Worm (Caenorhabditis elegans): ENCODE data around the gene K02E10.7.

The K02E10.7 gene

DNA sequence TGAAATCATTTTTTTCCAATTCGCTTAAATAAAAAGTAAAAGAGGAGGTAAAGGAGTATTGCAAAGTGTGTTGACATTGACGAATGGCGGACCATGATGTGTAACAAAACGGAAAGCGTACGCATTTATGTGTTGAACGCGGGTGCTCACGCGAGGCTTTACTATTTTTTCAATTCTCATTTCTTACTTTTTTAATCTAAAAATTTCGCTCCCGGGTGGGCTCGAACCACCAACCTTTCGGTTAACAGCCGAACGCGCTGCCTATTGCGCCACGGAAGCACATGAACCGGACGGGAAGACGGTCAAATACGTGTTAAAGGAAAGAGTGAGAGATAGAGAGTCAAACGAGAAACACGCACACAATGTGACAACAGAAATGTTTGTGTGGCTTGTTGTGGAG, 41.0 kb upstream of the K02E10.7 start (continued):
- peak; percentile 72 for TF ChIP-seq T07F8.4 (tag; optimal IDR thresholded peaks at IDR 0.05)
- peak; percentile 18 for TF ChIP-seq snpc-1.3 (tag; optimal IDR thresholded peaks at IDR 0.05; ENCODE audit: insufficient read depth)
- TF ChIP-seq ama-1 (optimal IDR thresholded peaks at IDR 0.05): no peak
- TF ChIP-seq ama-1 (GFP tag; optimal IDR thresholded peaks at IDR 0.05): peak; percentile 13 to 80
- TF ChIP-seq madf-3 (GFP tag; IDR thresholded peaks at IDR 0.05): 0 out of 2 replicates have a peak, but pooled peaks have one; percentile 49
- TF ChIP-seq F37B4.10 (GFP tag; IDR thresholded peaks at IDR 0.05): 0 out of 2 replicates have a peak, but pooled peaks have one; percentile 82
- TF ChIP-seq T26A5.8 (tag; optimal IDR thresholded peaks at IDR 0.05): no peak
- TF ChIP-seq rpc-1 (optimal IDR thresholded peaks at IDR 0.05): peak; percentile 81
- TF ChIP-seq rpc-1 (tag; optimal IDR thresholded peaks at IDR 0.05): peak; percentile 88
- TF ChIP-seq atf-7 (tag; optimal IDR thresholded peaks at IDR 0.05): peak; percentile 55
- TF ChIP-seq F39B2.1 (GFP tag; IDR thresholded peaks at IDR 0.05): no peak
- peak; percentile 42; the same call in 1 of the 2 replicates for TF ChIP-seq egrh-3 (GFP tag; IDR thresholded peaks at IDR 0.05)
- peak; percentile 60 for TF ChIP-seq F52B5.7 (tag; optimal IDR thresholded peaks at IDR 0.05)
- peak; percentile 29 for TF ChIP-seq somi-1 (GFP tag; optimal IDR thresholded peaks at IDR 0.05)
- TF ChIP-seq sdz-38 (tag; optimal IDR thresholded peaks at IDR 0.05): no peak
- no peak for TF ChIP-seq Y79H2A.3 (GFP tag; conservative IDR thresholded peaks at IDR 0.05)
- TF ChIP-seq B0261.1 (tag; optimal IDR thresholded peaks at IDR 0.05): peak; percentile 86
- peak; percentile 58 for TF ChIP-seq cebp-1 (GFP tag; IDR thresholded peaks at IDR 0.05)
- TF ChIP-seq cebp-1 (tag; optimal IDR thresholded peaks at IDR 0.05): peak; percentile 76
- TF ChIP-seq chd-7 (tag; optimal IDR thresholded peaks at IDR 0.05): peak; percentile 81
- no peak for TF ChIP-seq lag-1 (GFP tag; IDR thresholded peaks at IDR 0.05)
- TF ChIP-seq lsy-27 (tag; optimal IDR thresholded peaks at IDR 0.05; ENCODE audit: borderline replicate concordance, insufficient read depth): peak; percentile 74
- peak; percentile 42 for TF ChIP-seq ztf-22 (GFP tag; optimal IDR thresholded peaks at IDR 0.05)
- 0 out of 2 replicates have a peak, but pooled peaks have one; percentile 35 for TF ChIP-seq zfh-2 (GFP tag; conservative IDR thresholded peaks at IDR 0.05)
- no peak for TF ChIP-seq Y53F4B.3 (GFP tag; IDR thresholded peaks at IDR 0.05)
- peak; percentile 66 for TF ChIP-seq mes-4 (tag; optimal IDR thresholded peaks at IDR 0.05)
- no peak for TF ChIP-seq cebp-2 (GFP tag; IDR thresholded peaks at IDR 0.05)
- TF ChIP-seq C06A6.2 (GFP tag; conservative IDR thresholded peaks at IDR 0.05): no peak
- TF ChIP-seq nhr-120 (GFP tag; IDR thresholded peaks at IDR 0.05): no peak
- no peak for TF ChIP-seq ceh-100 (GFP tag; IDR thresholded peaks at IDR 0.05)
- TF ChIP-seq tlf-1 (GFP tag; optimal IDR thresholded peaks at IDR 0.05): peak; percentile 33
- no peak for TF ChIP-seq sptf-2 (GFP tag; optimal IDR thresholded peaks at IDR 0.05)
- TF ChIP-seq ztf-6 (GFP tag; IDR thresholded peaks at IDR 0.05): 0 out of 2 replicates have a peak, but pooled peaks have one; percentile 20

DNA sequence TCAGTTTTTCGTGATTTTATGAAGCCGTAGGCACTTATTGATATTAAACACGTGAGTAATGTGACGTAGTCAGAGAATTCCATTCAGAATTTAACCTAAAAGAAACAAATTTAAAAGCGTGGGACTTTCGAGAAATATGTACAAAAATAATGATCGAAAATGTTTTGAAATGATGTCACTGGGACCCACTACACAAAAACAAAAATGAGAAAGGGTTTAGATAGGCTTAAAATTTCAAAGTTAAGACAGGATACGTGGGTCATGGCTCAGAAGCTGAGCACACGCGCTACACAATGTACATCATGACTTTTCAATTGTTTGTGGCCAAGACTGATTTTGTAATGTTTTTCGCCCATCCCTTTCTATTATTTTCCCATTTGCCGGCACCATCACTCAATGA, 40.5 kb upstream of the K02E10.7 start, which contains the start of gene smvt-1:
TSS of gene smvt-1 (minus strand) at position 101 of the 400 bp plus-strand sequence.
- TF ChIP-seq nfyb-1 (GFP tag; IDR thresholded peaks at IDR 0.05): no peak
- TF ChIP-seq let-526 (GFP tag; IDR thresholded peaks at IDR 0.05): no peak
- no peak for TF ChIP-seq snpc-3.4 (tag; optimal IDR thresholded peaks at IDR 0.05)
- no peak for TF ChIP-seq F10E7.11 (tag; optimal IDR thresholded peaks at IDR 0.05)
- no peak for TF ChIP-seq F37B4.10 (GFP tag; IDR thresholded peaks at IDR 0.05)
- TF ChIP-seq efl-1 (GFP tag; optimal IDR thresholded peaks at IDR 0.05): no peak
- TF ChIP-seq snpc-4 (GFP tag; optimal IDR thresholded peaks at IDR 0.05): no peak
- no peak for TF ChIP-seq snpc-4 (tag; optimal IDR thresholded peaks at IDR 0.05)
- no peak for TF ChIP-seq unc-62 (GFP tag; optimal IDR thresholded peaks at IDR 0.05)
- TF ChIP-seq tbx-9 (tag; optimal IDR thresholded peaks at IDR 0.05; ENCODE audit: borderline replicate concordance): no peak
- TF ChIP-seq dpl-1 (GFP tag; optimal IDR thresholded peaks at IDR 0.05): no peak
- TF ChIP-seq somi-1 (GFP tag; optimal IDR thresholded peaks at IDR 0.05): no peak
